Fruit fly (Drosophila melanogaster) whole organism, prepupa: ENCODE results near the gene Ttc30.

Experiments
- Blimp-1 ChIP-seq: fragments of 200-800 bp; sonication (Bioruptor generic); optimal IDR thresholded peaks from 3 replicates; lab custom pipeline; 2017; ENCODE audit warnings: missing biosample characterization, missing genetic modification characterization, mild to moderate bottlenecking, moderate library complexity, missing genetic modification reagents
- CG10631 ChIP-seq: fragments of 200-800 bp; sonication (Bioruptor generic); optimal IDR thresholded peaks from 2 replicates; lab custom pipeline; 2016; ENCODE audit warnings: missing biosample characterization, missing genetic modification characterization
- CG11294 ChIP-seq: fragments of 200-800 bp; sonication (Bioruptor generic); IDR thresholded peaks from 2 replicates; pipeline ENCODE4 v1.3.6; 2022; ENCODE audit warnings: missing biosample characterization, missing genetic modification characterization
- CG15336 ChIP-seq: fragments of 200-800 bp; sonication (Bioruptor generic); IDR thresholded peaks from 2 replicates; pipeline ENCODE4 v1.3.6; 2022; ENCODE audit warnings: missing biosample characterization, missing genetic modification characterization
- CG1621 ChIP-seq: fragments of 200-800 bp; sonication (Bioruptor generic); optimal IDR thresholded peaks from 3 replicates; lab custom pipeline; 2018; ENCODE audit warnings: missing biosample characterization, mild to moderate bottlenecking, missing genetic modification characterization
- CG31627 ChIP-seq: fragments of 200-800 bp; sonication (Bioruptor generic); optimal IDR thresholded peaks from 3 replicates; lab custom pipeline; 2016; ENCODE audit warnings: missing biosample characterization, missing genetic modification characterization
- CG32006 ChIP-seq: fragments of 200-800 bp; sonication (Bioruptor generic); optimal IDR thresholded peaks from 3 replicates; lab custom pipeline; 2017; ENCODE audit warnings: missing biosample characterization, mild to moderate bottlenecking, missing genetic modification characterization
- CG34406 ChIP-seq: fragments of 200-800 bp; sonication (Bioruptor generic); optimal IDR thresholded peaks from 3 replicates; lab custom pipeline; 2016; ENCODE audit warnings: missing biosample characterization, missing genetic modification characterization
- CG3919 ChIP-seq: fragments of 200-800 bp; sonication (Bioruptor generic); optimal IDR thresholded peaks from 3 replicates; lab custom pipeline; 2016; ENCODE audit warnings: missing biosample characterization, missing genetic modification characterization
- CG4318 ChIP-seq: fragments of 200-800 bp; sonication (Bioruptor generic); optimal IDR thresholded peaks from 3 replicates; lab custom pipeline; 2017; ENCODE audit warnings: missing biosample characterization, mild to moderate bottlenecking, missing genetic modification characterization
- CG6163 ChIP-seq: fragments of 200-800 bp; sonication (Bioruptor generic); IDR thresholded peaks from 3 replicates; pipeline ENCODE4 v1.3.6; 2022; ENCODE audit warnings: missing biosample characterization, missing genetic modification characterization
- CG6276 ChIP-seq: fragments of 200-800 bp; sonication (Bioruptor generic); optimal IDR thresholded peaks from 2 replicates; lab custom pipeline; 2017; ENCODE audit warnings: missing biosample characterization, mild to moderate bottlenecking, missing genetic modification characterization
- CG6792 ChIP-seq: fragments of 200-800 bp; sonication (Bioruptor generic); optimal IDR thresholded peaks from 3 replicates; lab custom pipeline; 2016; ENCODE audit warnings: missing biosample characterization, missing genetic modification characterization
- CG6854 ChIP-seq: fragments of 200-800 bp; sonication (Bioruptor generic); optimal IDR thresholded peaks from 2 replicates; lab custom pipeline; 2017; ENCODE audit warnings: missing biosample characterization, mild to moderate bottlenecking, missing genetic modification characterization
- CG7368 ChIP-seq: fragments of 200-800 bp; sonication (Bioruptor generic); optimal IDR thresholded peaks from 3 replicates; lab custom pipeline; 2016; ENCODE audit warnings: missing biosample characterization, missing genetic modification characterization
- CG8119 ChIP-seq: fragments of 200-800 bp; sonication (Bioruptor generic); IDR thresholded peaks from 3 replicates; pipeline ENCODE4 v1.3.6; 2022; ENCODE audit warnings: missing biosample characterization, missing genetic modification characterization
- CG8632 ChIP-seq: fragments of 200-800 bp; sonication (Bioruptor generic); optimal IDR thresholded peaks from 3 replicates; lab custom pipeline; 2016; ENCODE audit warnings: missing biosample characterization, missing genetic modification characterization
- CG9139 ChIP-seq: fragments of 200-800 bp; sonication (Bioruptor generic); optimal IDR thresholded peaks from 3 replicates; lab custom pipeline; 2017; ENCODE audit warnings: missing biosample characterization, mild to moderate bottlenecking, missing genetic modification characterization
- Eip78C ChIP-seq: fragments of 200-800 bp; sonication (Bioruptor generic); peaks from one replicate; lab custom pipeline; 2016; ENCODE audit warnings: missing biosample characterization, missing genetic modification characterization
- Ets96B ChIP-seq: fragments of 200-800 bp; optimal IDR thresholded peaks from 2 replicates; lab custom pipeline; 2019; ENCODE audit warnings: missing biosample characterization, mild to moderate bottlenecking, missing genetic modification characterization, moderate library complexity
- Gug ChIP-seq: fragments of 200-800 bp; sonication (Bioruptor generic); IDR thresholded peaks from 2 replicates; pipeline ENCODE4 v1.3.6; 2022; ENCODE audit warnings: missing biosample characterization, missing genetic modification characterization
- Hr39 ChIP-seq: fragments of 200-800 bp; sonication (Bioruptor generic); optimal IDR thresholded peaks from 2 replicates; lab custom pipeline; 2016; ENCODE audit warnings: missing biosample characterization, missing genetic modification characterization
- Hr4 ChIP-seq: fragments of 200-800 bp; sonication (Bioruptor generic); optimal IDR thresholded peaks from 3 replicates; lab custom pipeline; 2016; ENCODE audit warnings: missing biosample characterization, missing genetic modification characterization
- Lpt ChIP-seq: fragments of 200-800 bp; sonication (Bioruptor generic); optimal IDR thresholded peaks from 3 replicates; lab custom pipeline; 2016; ENCODE audit warnings: missing biosample characterization, missing genetic modification characterization
- Met ChIP-seq: fragments of 200-800 bp; sonication (Bioruptor generic); optimal IDR thresholded peaks from 3 replicates; lab custom pipeline; 2016; ENCODE audit warnings: missing biosample characterization, missing genetic modification characterization
- OdsH ChIP-seq: fragments of 200-800 bp; sonication (Bioruptor generic); optimal IDR thresholded peaks from 3 replicates; lab custom pipeline; 2016; ENCODE audit warnings: missing biosample characterization, missing genetic modification characterization
- Smox ChIP-seq: fragments of 200-800 bp; sonication (Bioruptor generic); optimal IDR thresholded peaks from 3 replicates; lab custom pipeline; 2016; ENCODE audit warnings: missing biosample characterization, missing genetic modification characterization
- Sox14 ChIP-seq: fragments of 200-800 bp; sonication (Bioruptor generic); optimal IDR thresholded peaks from 3 replicates; lab custom pipeline; 2016; ENCODE audit warnings: missing biosample characterization, missing genetic modification characterization
- Sox15 ChIP-seq: fragments of 200-800 bp; sonication (Bioruptor generic); optimal IDR thresholded peaks from 3 replicates; lab custom pipeline; 2016; ENCODE audit warnings: missing biosample characterization, missing genetic modification characterization
- achi ChIP-seq: fragments of 200-800 bp; sonication (Bioruptor generic); optimal IDR thresholded peaks from 3 replicates; lab custom pipeline; 2016; ENCODE audit warnings: missing biosample characterization, missing genetic modification characterization
- acj6 ChIP-seq: fragments of 200-800 bp; sonication (Bioruptor generic); optimal IDR thresholded peaks from 3 replicates; lab custom pipeline; 2016; ENCODE audit warnings: missing biosample characterization, missing genetic modification characterization
- cyc ChIP-seq: fragments of 200-800 bp; sonication (Bioruptor generic); optimal IDR thresholded peaks from 3 replicates; lab custom pipeline; 2016; ENCODE audit warnings: missing biosample characterization, missing genetic modification characterization
- dsx ChIP-seq: fragments of 200-800 bp; optimal IDR thresholded peaks from 3 replicates; lab custom pipeline; 2019; ENCODE audit warnings: missing biosample characterization, mild to moderate bottlenecking, missing genetic modification characterization, moderate library complexity; ENCODE audit not compliant: poor library complexity, severe bottlenecking
- eg ChIP-seq: fragments of 200-800 bp; sonication (Bioruptor generic); IDR thresholded peaks from 3 replicates; pipeline ENCODE4 v1.3.6; 2022; ENCODE audit warnings: missing biosample characterization, missing genetic modification characterization
- esn ChIP-seq: fragments of 200-800 bp; sonication (Bioruptor generic); optimal IDR thresholded peaks from 2 replicates; lab custom pipeline; 2016; ENCODE audit warnings: missing biosample characterization, mild to moderate bottlenecking, missing genetic modification characterization, moderate library complexity
- fd85E ChIP-seq: fragments of 200-800 bp; sonication (Bioruptor generic); optimal IDR thresholded peaks from 3 replicates; lab custom pipeline; 2016; ENCODE audit warnings: missing biosample characterization, missing genetic modification characterization
- fkh ChIP-seq: fragments of 200-800 bp; sonication (Bioruptor generic); optimal IDR thresholded peaks from 3 replicates; lab custom pipeline; 2017; ENCODE audit warnings: missing biosample characterization, mild to moderate bottlenecking, missing genetic modification characterization, moderate library complexity
- lz ChIP-seq: fragments of 200-800 bp; sonication (Bioruptor generic); optimal IDR thresholded peaks from 3 replicates; lab custom pipeline; 2016; ENCODE audit warnings: missing biosample characterization, missing genetic modification characterization
- net ChIP-seq: fragments of 200-800 bp; sonication (Bioruptor generic); optimal IDR thresholded peaks from 3 replicates; lab custom pipeline; 2016; ENCODE audit warnings: missing biosample characterization, missing genetic modification characterization
- pdm3 ChIP-seq: fragments of 200-800 bp; sonication (Bioruptor generic); optimal IDR thresholded peaks from 3 replicates; lab custom pipeline; 2016; ENCODE audit warnings: missing biosample characterization, missing genetic modification characterization
- salr ChIP-seq, 2 experiments: fragments of 200-800 bp; sonication (Bioruptor generic); optimal IDR thresholded peaks; 3 replicates each; lab custom pipeline; 2016 to 2018; ENCODE audit warnings: missing biosample characterization in 2 of 2, missing genetic modification characterization in 2 of 2, mild to moderate bottlenecking in 1 of 2
- svp ChIP-seq: fragments of 200-800 bp; sonication (Bioruptor generic); peaks from one replicate; lab custom pipeline; 2016; ENCODE audit warnings: missing biosample characterization, missing genetic modification characterization
- topi ChIP-seq: fragments of 200-800 bp; sonication (Bioruptor generic); optimal IDR thresholded peaks from 3 replicates; lab custom pipeline; 2016; ENCODE audit warnings: missing biosample characterization, missing genetic modification characterization
- vri ChIP-seq: fragments of 200-800 bp; sonication (Bioruptor generic); optimal IDR thresholded peaks from 3 replicates; lab custom pipeline; 2016; ENCODE audit warnings: missing biosample characterization, mild to moderate bottlenecking, missing genetic modification characterization

Ttc30 gene

DNA sequence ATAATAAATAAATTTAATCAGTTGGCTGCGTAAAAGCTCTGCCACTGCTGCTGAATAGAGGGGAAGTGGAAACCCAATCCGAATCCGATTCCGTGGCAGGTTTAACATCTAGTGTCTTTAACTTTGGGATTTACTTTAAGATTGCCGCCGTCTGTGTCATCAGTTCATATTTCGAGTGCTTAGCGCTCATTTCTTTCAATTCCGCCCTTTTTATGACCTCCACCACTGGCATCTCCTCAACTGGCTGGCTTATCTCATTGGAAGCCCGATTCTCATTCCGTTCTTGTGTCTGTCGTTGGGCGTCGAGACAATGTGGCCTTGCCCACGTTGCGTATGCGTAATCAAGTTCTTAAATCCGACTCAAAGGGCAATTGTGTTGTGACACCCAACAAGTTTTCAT, 34.3 kb downstream of the Ttc30 start:
- no peak for TF ChIP-seq CG6163 (GFP tag; lab: Robert Waterston, UW)
- TF ChIP-seq vri (GFP tag; lab: Kevin White, UChicago) = no peak

DNA sequence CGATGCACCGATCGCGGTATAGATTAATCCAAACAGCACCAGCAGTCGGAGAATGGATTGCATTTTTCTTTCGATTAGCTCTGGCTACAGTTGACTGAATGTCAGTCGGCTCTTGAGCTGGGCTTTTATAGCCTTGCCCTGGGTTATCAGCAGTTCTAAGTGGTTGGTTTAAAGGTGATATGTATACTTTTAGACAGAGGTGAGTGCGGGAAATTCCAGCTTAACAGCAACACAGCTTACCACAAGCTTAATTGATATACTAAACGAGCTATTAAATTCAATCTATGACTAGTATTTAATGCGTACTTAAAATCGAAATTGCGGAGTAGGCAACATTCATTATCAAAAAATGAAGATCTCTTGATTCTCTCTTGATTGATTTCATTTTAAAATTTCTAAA, 36.2 kb downstream of the Ttc30 start, which contains the start of gene CG9928:
Gene CG9928, minus strand, starts transcription at position 101 of the 400 bp plus-strand sequence.
- TF ChIP-seq Ets96B (tag; lab: Kevin White, UChicago) (no peak), svp (GFP tag; lab: Kevin White, UChicago) (peak; percentile 81)

- TF ChIP-seq vri (GFP tag; lab: Kevin White, UChicago) (no peak), CG9139 (GFP tag; lab: Kevin White, UChicago) (no peak), Sox14 (GFP tag; lab: Kevin White, UChicago) (no peak), cyc (GFP tag; lab: Kevin White, UChicago) (no peak), CG4318 (GFP tag; lab: Kevin White, UChicago) (no peak), Hr4 (GFP tag; lab: Kevin White, UChicago) (no peak), pdm3 (no peak), Blimp-1 (GFP tag; lab: Kevin White, UChicago) (no peak), CG8632 (GFP tag; lab: Kevin White, UChicago) (no peak), CG8119 (no peak), CG11294 (GFP tag; lab: Robert Waterston, UW) (no peak)
Observed at dm6 chr2L:13143522-13143921, 36.9 kb downstream of the Ttc30 start, which contains the start of gene CG16978. CG16978 (minus strand) TSS chr2L:13143622.

- TF ChIP-seq CG6276 (peak; percentile 44), OdsH (peak; percentile 29), Eip78C (peak; percentile 69), pdm3 (peak; percentile 43), esn (GFP tag; lab: Kevin White, UChicago) (peak; percentile 27), svp (GFP tag; lab: Kevin White, UChicago) (peak; percentile 50), fkh (peak; percentile 45), CG8119 (peak; percentile 70), CG6854 (GFP tag; lab: Kevin White, UChicago) (no peak), salr (GFP tag; optimal IDR thresholded peaks at IDR 0.05; lab: Kevin White, UChicago) (peak in 1 of 2 experiments; percentile 4), fd85E (GFP tag; lab: Kevin White, UChicago) (no peak), CG9139 (GFP tag; lab: Kevin White, UChicago) (no peak), eg (GFP tag; lab: Robert Waterston, UW) (peak; percentile 69; the same call in 2 of the 3 replicates), CG32006 (GFP tag; lab: Kevin White, UChicago) (peak; percentile 61), CG3919 (GFP tag; lab: Kevin White, UChicago) (peak; percentile 54), CG11294 (GFP tag; lab: Robert Waterston, UW) (no peak; the same call in 1 of the 2 replicates), Ets96B (tag; lab: Kevin White, UChicago) (peak; percentile 15), acj6 (peak; percentile 21), CG10631 (GFP tag; lab: Kevin White, UChicago) (peak; percentile 5), CG31627 (GFP tag; lab: Kevin White, UChicago) (peak; percentile 28), topi (GFP tag; lab: Kevin White, UChicago) (peak; percentile 36), CG34406 (GFP tag; lab: Kevin White, UChicago) (no peak), dsx (GFP tag; lab: Kevin White, UChicago) (no peak), net (GFP tag; lab: Kevin White, UChicago) (peak; percentile 27), Hr39 (peak; percentile 52), Smox (GFP tag; lab: Kevin White, UChicago) (peak; percentile 23), lz (GFP tag; lab: Kevin White, UChicago) (peak; percentile 0), CG6792 (peak; percentile 26), CG7368 (GFP tag; lab: Kevin White, UChicago) (no peak), cyc (GFP tag; lab: Kevin White, UChicago) (peak; percentile 17), Lpt (peak; percentile 29), CG1621 (no peak), Gug (GFP tag; lab: Robert Waterston, UW) (peak; percentile 52), Sox14 (GFP tag; lab: Kevin White, UChicago) (peak; percentile 1), CG15336 (GFP tag; lab: Robert Waterston, UW) (peak; percentile 80), CG8632 (GFP tag; lab: Kevin White, UChicago) (no peak), Met (peak; percentile 43), Sox15 (GFP tag; lab: Kevin White, UChicago) (no peak), achi (GFP tag; lab: Kevin White, UChicago) (peak; percentile 34)
Observed at dm6 chr2L:13145035-13145683, 38.6 kb downstream of the Ttc30 start.
